Worm (Caenorhabditis elegans) whole organism, young adult: Measurements from ENCODE around the gene C05D11.13.

Experiments
- C06A6.2 ChIP-seq: fragments of 200-800 bp; sonication (Bioruptor generic); conservative IDR thresholded peaks from 2 replicates; pipeline ENCODE4 v1.3.6; 2022; ENCODE audit warnings: missing genetic modification characterization, missing compliant biosample characterization
- F33H1.4 ChIP-seq: fragments of 200-800 bp; sonication (Bioruptor generic); IDR thresholded peaks from 2 replicates; pipeline ENCODE4 v1.3.6; 2022; ENCODE audit warnings: missing genetic modification reagents, missing genetic modification characterization, missing compliant biosample characterization
- F52B5.7 ChIP-seq: sonication (generic microtip); optimal IDR thresholded peaks from 2 replicates; lab custom pipeline; 2016; ENCODE audit warnings: mild to moderate bottlenecking, missing genetic modification characterization, missing compliant biosample characterization
- F55B11.4 ChIP-seq: sonication (generic microtip); optimal IDR thresholded peaks from 2 replicates; lab custom pipeline; 2016; ENCODE audit warnings: missing compliant biosample characterization, missing genetic modification characterization, borderline replicate concordance; ENCODE audit not compliant: insufficient read depth
- F57C9.4 ChIP-seq: sonication (generic microtip); optimal IDR thresholded peaks from 2 replicates; lab custom pipeline; 2017; ENCODE audit warnings: mild to moderate bottlenecking, missing genetic modification characterization, missing compliant biosample characterization
- K12H6.12 ChIP-seq: fragments of 200-800 bp; sonication (Bioruptor generic); optimal IDR thresholded peaks from 2 replicates; lab custom pipeline; 2018; ENCODE audit warnings: mild to moderate bottlenecking, missing genetic modification characterization, missing compliant biosample characterization
- T07F8.4 ChIP-seq: sonication (generic microtip); optimal IDR thresholded peaks from 2 replicates; lab custom pipeline; 2016; ENCODE audit warnings: mild to moderate bottlenecking, missing genetic modification characterization, moderate library complexity, missing compliant biosample characterization
- T26A5.8 ChIP-seq: sonication (generic microtip); optimal IDR thresholded peaks from 2 replicates; lab custom pipeline; 2016; ENCODE audit warnings: missing genetic modification characterization, missing compliant biosample characterization
- Y53G8AR.9 ChIP-seq: fragments of 200-800 bp; sonication (Bioruptor generic); conservative IDR thresholded peaks from 2 replicates; pipeline ENCODE4 v1.3.6; 2022; ENCODE audit warnings: missing genetic modification reagents, missing genetic modification characterization, missing compliant biosample characterization
- ZK185.1 ChIP-seq: sonication (generic microtip); optimal IDR thresholded peaks from 2 replicates; lab custom pipeline; 2016; ENCODE audit warnings: mild to moderate bottlenecking, missing genetic modification characterization, missing compliant biosample characterization; ENCODE audit not compliant: poor library complexity, severe bottlenecking
- ama-1 ChIP-seq, 3 experiments: fragments of 150-350 bp in 1 of 3; sonication (generic microtip) in 2 of 3; optimal IDR thresholded peaks; 2 replicates each; lab custom pipeline; 2014 to 2018; ENCODE audit warnings: missing biosample characterization in 2 of 3, missing genetic modification characterization in 2 of 3, missing genetic modification reagents in 2 of 3
- aptf-2 ChIP-seq: fragments of 200-800 bp; sonication (Bioruptor generic); conservative IDR thresholded peaks from 2 replicates; pipeline ENCODE4 v1.3.6; 2022; ENCODE audit warnings: missing genetic modification reagents, missing genetic modification characterization, missing compliant biosample characterization
- atf-7 ChIP-seq: sonication (generic microtip); optimal IDR thresholded peaks from 2 replicates; lab custom pipeline; 2017; ENCODE audit warnings: mild to moderate bottlenecking, missing genetic modification characterization, missing compliant biosample characterization
- attf-5 ChIP-seq: fragments of 200-800 bp; sonication (Bioruptor generic); optimal IDR thresholded peaks from 2 replicates; lab custom pipeline; 2018; ENCODE audit warnings: mild to moderate bottlenecking, missing genetic modification characterization, missing compliant biosample characterization
- bed-1 ChIP-seq: fragments of 200-800 bp; sonication (Bioruptor generic); IDR thresholded peaks from 2 replicates; pipeline ENCODE4 v1.3.6; 2022; ENCODE audit warnings: missing genetic modification reagents, missing genetic modification characterization, missing compliant biosample characterization
- ccch-3 ChIP-seq: fragments of 200-800 bp; sonication (Bioruptor generic); optimal IDR thresholded peaks from 2 replicates; lab custom pipeline; 2018; ENCODE audit warnings: mild to moderate bottlenecking, missing genetic modification characterization, missing compliant biosample characterization
- cebp-1 ChIP-seq, 2 experiments: fragments of 200-800 bp in 1 of 2; sonication (Bioruptor generic) in 1 of 2; sonication (generic microtip) in 1 of 2; IDR thresholded peaks in 1 of 2; optimal IDR thresholded peaks in 1 of 2; 2 replicates each; pipeline versions ENCODE4 v1.3.6 to Lab custom; 2017 to 2022; ENCODE audit warnings: missing compliant biosample characterization in 2 of 2, missing genetic modification characterization in 2 of 2, mild to moderate bottlenecking in 1 of 2, missing genetic modification reagents in 1 of 2, moderate library complexity in 1 of 2
- ceh-100 ChIP-seq: fragments of 200-800 bp; sonication (Bioruptor generic); IDR thresholded peaks from 2 replicates; pipeline ENCODE4 v1.3.6; 2022; ENCODE audit warnings: missing genetic modification reagents, missing genetic modification characterization, missing compliant biosample characterization
- ceh-27 ChIP-seq: fragments of 200-800 bp; sonication (Bioruptor generic); optimal IDR thresholded peaks from 2 replicates; lab custom pipeline; 2018; ENCODE audit warnings: mild to moderate bottlenecking, missing genetic modification characterization, moderate library complexity, missing compliant biosample characterization
- ceh-40 ChIP-seq: fragments of 200-800 bp; sonication (Bioruptor generic); IDR thresholded peaks from 2 replicates; pipeline ENCODE4 v1.3.6; 2022; ENCODE audit warnings: missing genetic modification characterization, missing compliant biosample characterization
- ceh-58 ChIP-seq: fragments of 200-800 bp; sonication (Bioruptor generic); IDR thresholded peaks from 2 replicates; pipeline ENCODE4 v1.3.6; 2022; ENCODE audit warnings: missing genetic modification characterization, missing compliant biosample characterization
- efl-1 ChIP-seq: fragments of 150-350 bp; optimal IDR thresholded peaks from 2 replicates; lab custom pipeline; 2014; ENCODE audit warnings: missing biosample characterization, missing genetic modification reagents, missing genetic modification characterization
- egl-18 ChIP-seq: fragments of 200-800 bp; sonication (Bioruptor generic); IDR thresholded peaks from 2 replicates; pipeline ENCODE4 v1.3.6; 2022; ENCODE audit warnings: missing genetic modification reagents, missing genetic modification characterization, missing compliant biosample characterization
- egrh-3 ChIP-seq: fragments of 200-800 bp; sonication (Bioruptor generic); IDR thresholded peaks from 2 replicates; pipeline ENCODE4 v1.3.6; 2022; ENCODE audit warnings: missing genetic modification reagents, missing genetic modification characterization, missing compliant biosample characterization
- him-1 ChIP-seq: sonication (generic microtip); optimal IDR thresholded peaks from 2 replicates; lab custom pipeline; 2016; ENCODE audit warnings: missing genotype, missing genetic modification reagents, missing genetic modification characterization, missing compliant biosample characterization
- hlh-12 ChIP-seq: sonication (generic microtip); optimal IDR thresholded peaks from 2 replicates; lab custom pipeline; 2016; ENCODE audit warnings: missing genetic modification characterization, missing compliant biosample characterization
- hmg-1.2 ChIP-seq: fragments of 200-800 bp; sonication (Bioruptor generic); IDR thresholded peaks from 2 replicates; pipeline ENCODE4 v1.3.6; 2022; ENCODE audit warnings: missing genetic modification reagents, missing genetic modification characterization, missing compliant biosample characterization
- hmg-20 ChIP-seq: fragments of 200-800 bp; sonication (Bioruptor generic); IDR thresholded peaks from 2 replicates; pipeline ENCODE4 v1.3.6; 2022; ENCODE audit warnings: missing genetic modification reagents, missing genetic modification characterization, missing compliant biosample characterization
- hrde-1 ChIP-seq: sonication (generic microtip); optimal IDR thresholded peaks from 2 replicates; lab custom pipeline; 2016; ENCODE audit warnings: missing genetic modification characterization, mild to moderate bottlenecking, missing compliant biosample characterization, moderate library complexity, missing genotype, missing genetic modification reagents, borderline replicate concordance
- hsf-1 ChIP-seq: fragments of 200-800 bp; sonication (Bioruptor generic); IDR thresholded peaks from 2 replicates; pipeline ENCODE4 v1.3.6; 2022; ENCODE audit warnings: missing genetic modification reagents, missing genetic modification characterization, missing compliant biosample characterization
- let-526 ChIP-seq: fragments of 200-800 bp; sonication (Bioruptor generic); IDR thresholded peaks from 2 replicates; pipeline ENCODE4 v1.3.6; 2022; ENCODE audit warnings: missing genetic modification reagents, missing genetic modification characterization, missing compliant biosample characterization
- let-607 ChIP-seq, 2 experiments: fragments of 200-800 bp in 1 of 2; sonication (Bioruptor generic) in 1 of 2; sonication (generic microtip) in 1 of 2; optimal IDR thresholded peaks; 2 replicates each; lab custom pipeline; 2016 to 2018; ENCODE audit warnings: mild to moderate bottlenecking in 2 of 2, missing compliant biosample characterization in 2 of 2, missing genetic modification characterization in 2 of 2, moderate library complexity in 2 of 2, missing genotype in 1 of 2
- lin-40 ChIP-seq: sonication (generic microtip); optimal IDR thresholded peaks from 2 replicates; lab custom pipeline; 2016; ENCODE audit warnings: missing genetic modification characterization, mild to moderate bottlenecking, missing compliant biosample characterization, missing genotype, missing genetic modification reagents
- lsy-27 ChIP-seq: sonication (generic microtip); optimal IDR thresholded peaks from 2 replicates; lab custom pipeline; 2017; ENCODE audit warnings: missing genetic modification characterization, mild to moderate bottlenecking, missing compliant biosample characterization, antibody characterized with exemption, missing genotype, borderline replicate concordance; ENCODE audit not compliant: insufficient read depth
- mcd-1 ChIP-seq: fragments of 200-800 bp; sonication (Bioruptor generic); IDR thresholded peaks from 2 replicates; pipeline ENCODE4 v1.3.6; 2022; ENCODE audit warnings: missing genetic modification reagents, missing genetic modification characterization, missing compliant biosample characterization
- mes-4 ChIP-seq: sonication (generic microtip); optimal IDR thresholded peaks from 2 replicates; lab custom pipeline; 2016; ENCODE audit warnings: missing genotype, missing genetic modification characterization, missing compliant biosample characterization
- nhr-120 ChIP-seq: fragments of 200-800 bp; sonication (Bioruptor generic); IDR thresholded peaks from 2 replicates; pipeline ENCODE4 v1.3.6; 2022; ENCODE audit warnings: missing genetic modification characterization, missing compliant biosample characterization
- pbrm-1 ChIP-seq: fragments of 200-800 bp; sonication (Bioruptor generic); IDR thresholded peaks from 2 replicates; pipeline ENCODE4 v1.3.6; 2022; ENCODE audit warnings: missing genetic modification reagents, missing genetic modification characterization, missing compliant biosample characterization
- snpc-3.4 ChIP-seq: sonication (generic microtip); optimal IDR thresholded peaks from 2 replicates; lab custom pipeline; 2017; ENCODE audit warnings: missing genetic modification characterization, mild to moderate bottlenecking, missing compliant biosample characterization, antibody characterized with exemption, moderate library complexity, missing genotype, missing genetic modification reagents
- somi-1 ChIP-seq: fragments of 200-800 bp; sonication (Bioruptor generic); optimal IDR thresholded peaks from 2 replicates; lab custom pipeline; 2018; ENCODE audit warnings: mild to moderate bottlenecking, missing genetic modification characterization, missing compliant biosample characterization
- unc-130 ChIP-seq: sonication (generic microtip); optimal IDR thresholded peaks from 2 replicates; lab custom pipeline; 2016; ENCODE audit warnings: missing genetic modification reagents, missing genetic modification characterization, missing compliant biosample characterization
- zfh-2 ChIP-seq: fragments of 200-800 bp; sonication (Bioruptor generic); conservative IDR thresholded peaks from 2 replicates; pipeline ENCODE4 v1.3.6; 2022; ENCODE audit warnings: missing genetic modification reagents, missing genetic modification characterization, missing compliant biosample characterization
- ztf-26 ChIP-seq: sonication (generic microtip); optimal IDR thresholded peaks from 2 replicates; lab custom pipeline; 2017; ENCODE audit warnings: missing genetic modification characterization, missing compliant biosample characterization
- ztf-28 ChIP-seq: fragments of 200-800 bp; sonication (Bioruptor generic); IDR thresholded peaks from 2 replicates; pipeline ENCODE4 v1.3.6; 2022; ENCODE audit warnings: missing genetic modification reagents, missing genetic modification characterization, missing compliant biosample characterization
- ztf-6 ChIP-seq: fragments of 200-800 bp; sonication (Bioruptor generic); IDR thresholded peaks from 2 replicates; pipeline ENCODE4 v1.3.6; 2022; ENCODE audit warnings: missing genetic modification reagents, missing genetic modification characterization, missing compliant biosample characterization

The C05D11.13 gene

ce11 chrIII:6463679-6464078 is 19.3 kb upstream of the C05D11.13 start, which contains the start of gene dlc-1:
dlc-1 (minus strand) TSS chrIII:6463779.
- TF ChIP-seq Y53G8AR.9 (0 out of 2 replicates have a peak, but pooled peaks have one; percentile 15), F55B11.4 (tag; lab: Kevin White, UChicago) (no peak), cebp-1 (GFP tag; IDR thresholded peaks at IDR 0.05; lab: Robert Waterston, UW) (no peak), cebp-1 (tag; optimal IDR thresholded peaks at IDR 0.05; lab: Kevin White, UChicago) (no peak)

- TF ChIP-seq him-1 (tag; lab: Kevin White, UChicago) (no peak), pbrm-1 (no peak; the same call in 1 of the 2 replicates), ceh-58 (GFP tag; lab: Robert Waterston, UW) (no peak), somi-1 (GFP tag; lab: Kevin White, UChicago) (no peak), unc-130 (peak; percentile 22), let-607 (tag; optimal IDR thresholded peaks at IDR 0.05; lab: Kevin White, UChicago) (peak in 1 of 2 experiments; percentile 24), C06A6.2 (GFP tag; lab: Robert Waterston, UW) (no peak), egl-18 (GFP tag; lab: Robert Waterston, UW) (0 out of 2 replicates have a peak, but pooled peaks have one; percentile 42), zfh-2 (0 out of 2 replicates have a peak, but pooled peaks have one; percentile 22), ZK185.1 (tag; lab: Kevin White, UChicago) (peak; percentile 1), ceh-27 (no peak), ztf-6 (GFP tag; lab: Robert Waterston, UW) (no peak), ama-1 (optimal IDR thresholded peaks at IDR 0.05; lab: Kevin White, UChicago) (peak; percentile 10), ama-1 (GFP tag; optimal IDR thresholded peaks at IDR 0.05; lab: Kevin White, UChicago) (peak in 1 of 2 experiments; percentile 33), ceh-100 (GFP tag; lab: Robert Waterston, UW) (peak; percentile 41; the same call in 1 of the 2 replicates), ztf-26 (tag; lab: Kevin White, UChicago) (peak; percentile 13), ceh-40 (GFP tag; lab: Robert Waterston, UW) (no peak), T26A5.8 (tag; lab: Kevin White, UChicago) (no peak), Y53G8AR.9 (peak; percentile 77), lin-40 (peak; percentile 39), aptf-2 (GFP tag; lab: Robert Waterston, UW) (no peak), hrde-1 (tag; lab: Kevin White, UChicago) (peak; percentile 82), bed-1 (no peak), nhr-120 (GFP tag; lab: Robert Waterston, UW) (0 out of 2 replicates have a peak, but pooled peaks have one; percentile 22), efl-1 (GFP tag; lab: Kevin White, UChicago) (no peak), lsy-27 (tag; lab: Kevin White, UChicago) (no peak), hsf-1 (peak; percentile 73), hmg-1.2 (GFP tag; lab: Robert Waterston, UW) (no peak), ztf-28 (GFP tag; lab: Robert Waterston, UW) (no peak), mcd-1 (peak; percentile 47; the same call in 1 of the 2 replicates), attf-5 (GFP tag; lab: Kevin White, UChicago) (no peak), F57C9.4 (tag; lab: Kevin White, UChicago) (no peak), hlh-12 (tag; lab: Kevin White, UChicago) (no peak), T07F8.4 (no peak), K12H6.12 (tag; lab: Kevin White, UChicago) (no peak), hmg-20 (GFP tag; lab: Robert Waterston, UW) (no peak), egrh-3 (no peak), F33H1.4 (GFP tag; lab: Robert Waterston, UW) (no peak), mes-4 (no peak), let-526 (GFP tag; lab: Robert Waterston, UW) (no peak), atf-7 (tag; lab: Kevin White, UChicago) (peak; percentile 33), ccch-3 (GFP tag; lab: Kevin White, UChicago) (no peak), F52B5.7 (peak; percentile 73), snpc-3.4 (tag; lab: Kevin White, UChicago) (peak; percentile 73)
Measured at ce11 chrIII:6462610-6463009, 18.2 kb upstream of the C05D11.13 start, which contains the start of gene T26A5.8. T26A5.8 (minus strand) TSS chrIII:6462856.
